Worm (Caenorhabditis elegans): ENCODE measurements around the gene sri-63.

Gene sri-63

DNA sequence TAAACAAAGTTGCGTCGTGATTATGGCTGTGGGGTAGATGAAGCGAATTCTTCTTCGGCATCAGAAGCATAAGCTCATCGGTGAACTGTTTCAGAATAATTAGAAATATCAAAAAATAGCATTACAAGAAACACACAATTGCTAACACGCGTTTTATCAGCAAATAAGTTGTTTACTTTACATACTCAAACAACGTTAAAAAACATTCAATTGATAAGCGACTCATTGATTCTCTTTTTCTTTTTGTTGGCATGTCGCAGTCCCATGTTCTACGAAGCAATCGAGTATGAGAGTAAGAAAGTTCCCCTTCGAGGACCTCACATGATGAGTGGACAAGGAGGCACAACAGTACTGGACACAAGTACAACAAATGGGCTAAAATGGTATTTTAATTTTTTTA is 9.5 kb downstream of the sri-63 start, which contains the start of gene btb-16 (continued):
- no peak for TF ChIP-seq T26A8.4 (GFP tag; IDR thresholded peaks at IDR 0.05)
- no peak for TF ChIP-seq Y105C5A.15 (GFP tag; IDR thresholded peaks at IDR 0.05)
- TF ChIP-seq mdl-1 (tag; optimal IDR thresholded peaks at IDR 0.05), result no peak
- no peak for TF ChIP-seq ZK546.5 (tag; optimal IDR thresholded peaks at IDR 0.05)
- TF ChIP-seq dmd-6 (GFP tag; IDR thresholded peaks at IDR 0.05), result 0 out of 2 replicates have a peak, but pooled peaks have one; percentile 13
- no peak for TF ChIP-seq lir-3 (tag; optimal IDR thresholded peaks at IDR 0.05)
- TF ChIP-seq daf-19 (GFP tag; conservative IDR thresholded peaks at IDR 0.05), result no peak
- TF ChIP-seq hlh-30 (tag; optimal IDR thresholded peaks at IDR 0.05; ENCODE audit: insufficient read depth), result peak; percentile 26
- TF ChIP-seq Y48G9A.11 (GFP tag; IDR thresholded peaks at IDR 0.05), result no peak
- no peak for TF ChIP-seq dpl-1 (GFP tag; optimal IDR thresholded peaks at IDR 0.05)
- TF ChIP-seq tag-97 (GFP tag; IDR thresholded peaks at IDR 0.05), result no peak
- no peak for TF ChIP-seq jun-1 (tag; optimal IDR thresholded peaks at IDR 0.05)
- TF ChIP-seq nhr-10 (tag; optimal IDR thresholded peaks at IDR 0.05), result no peak
- no peak for TF ChIP-seq dmd-8 (GFP tag; IDR thresholded peaks at IDR 0.05)
- TF ChIP-seq nhr-11 (tag; optimal IDR thresholded peaks at IDR 0.05), result no peak
- TF ChIP-seq snpc-4 (tag; optimal IDR thresholded peaks at IDR 0.05), result no peak
- peak; percentile 9 for TF ChIP-seq hlh-11 (tag; optimal IDR thresholded peaks at IDR 0.05)
- no peak for TF ChIP-seq ceh-44 (GFP tag; IDR thresholded peaks at IDR 0.05)
- TF ChIP-seq egl-43 (GFP tag; IDR thresholded peaks at IDR 0.05), result no peak
- no peak for TF ChIP-seq T20F7.1 (GFP tag; optimal IDR thresholded peaks at IDR 0.05)
- no peak for TF ChIP-seq egl-27 (tag; optimal IDR thresholded peaks at IDR 0.05)
- no peak for TF ChIP-seq sdz-12 (GFP tag; optimal IDR thresholded peaks at IDR 0.05)
- TF ChIP-seq nhr-25 (tag; optimal IDR thresholded peaks at IDR 0.05; ENCODE audit: borderline replicate concordance, insufficient read depth), result no peak
- no peak for TF ChIP-seq F10B5.3 (tag; optimal IDR thresholded peaks at IDR 0.05)
- no peak for TF ChIP-seq lin-39 (tag; optimal IDR thresholded peaks at IDR 0.05)
- TF ChIP-seq dve-1 (tag; optimal IDR thresholded peaks at IDR 0.05; ENCODE audit: insufficient read depth), result peak; percentile 40
- TF ChIP-seq attf-4 (tag; optimal IDR thresholded peaks at IDR 0.05), result no peak
- no peak for TF ChIP-seq dmd-9 (GFP tag; IDR thresholded peaks at IDR 0.05)
- TF ChIP-seq madf-9 (GFP tag; conservative IDR thresholded peaks at IDR 0.05), result no peak
- TF ChIP-seq skn-1 (tag; optimal IDR thresholded peaks at IDR 0.05), result no peak
- TF ChIP-seq madf-5 (GFP tag; IDR thresholded peaks at IDR 0.05), result no peak
- no peak for TF ChIP-seq lin-38 (GFP tag; IDR thresholded peaks at IDR 0.05)
- no peak for TF ChIP-seq mxl-2 (GFP tag; conservative IDR thresholded peaks at IDR 0.05)
- TF ChIP-seq nhr-102 (tag; optimal IDR thresholded peaks at IDR 0.05), result no peak
- no peak for TF ChIP-seq mxl-3 (GFP tag; optimal IDR thresholded peaks at IDR 0.05)
- TF ChIP-seq mep-1 (tag; optimal IDR thresholded peaks at IDR 0.05), result no peak
- TF ChIP-seq ztf-7 (tag; optimal IDR thresholded peaks at IDR 0.05), result no peak
- TF ChIP-seq set-16 (GFP tag; IDR thresholded peaks at IDR 0.05), result no peak
- TF ChIP-seq fkh-10 (GFP tag; optimal IDR thresholded peaks at IDR 0.05), result no peak
- no peak for TF ChIP-seq zfp-3 (GFP tag; conservative IDR thresholded peaks at IDR 0.05)
- TF ChIP-seq spr-1 (tag; optimal IDR thresholded peaks at IDR 0.05), result no peak
- TF ChIP-seq ceh-62 (tag; optimal IDR thresholded peaks at IDR 0.05), result no peak

DNA sequence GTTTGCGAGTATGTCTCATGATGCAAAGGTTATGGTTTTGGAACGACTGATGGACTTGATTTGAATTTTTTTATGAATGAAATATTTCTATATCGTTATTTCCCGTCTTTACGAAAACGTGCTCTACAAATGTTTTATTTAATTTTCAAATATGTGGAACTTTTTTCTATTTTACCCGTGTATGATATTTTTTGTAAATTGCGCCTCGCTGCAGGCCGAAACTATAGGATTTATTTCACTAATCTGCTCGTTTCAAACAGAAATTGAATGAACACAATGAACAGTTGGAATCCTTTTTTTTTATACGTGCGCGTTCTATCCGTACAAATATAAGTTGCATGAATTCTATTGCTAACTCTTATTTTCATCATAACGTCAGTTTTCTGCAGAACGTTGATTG is 10.7 kb downstream of the sri-63 start, which contains the start of gene btb-18:
btb-18 (plus strand) TSS at position 301 of the 400 bp plus-strand sequence.
- TF ChIP-seq dve-1 (tag; optimal IDR thresholded peaks at IDR 0.05; ENCODE audit: insufficient read depth), result peak; percentile 39
- no peak for TF ChIP-seq vab-7 (GFP tag; IDR thresholded peaks at IDR 0.05)
- no peak for TF ChIP-seq php-3 (GFP tag; IDR thresholded peaks at IDR 0.05)
- no peak for TF ChIP-seq daf-16 (GFP tag; optimal IDR thresholded peaks at IDR 0.05)
- TF ChIP-seq daf-16 (tag; optimal IDR thresholded peaks at IDR 0.05), result peak; percentile 50
- no peak for TF ChIP-seq ztf-7 (tag; optimal IDR thresholded peaks at IDR 0.05)

Data from whole organism, L4 larva.